Fruit fly (Drosophila melanogaster) whole organism, embryonic: Measurements from ENCODE around the gene Atg6.

Experiments
- ATbp ChIP-seq: fragments of 200-800 bp; sonication (Bioruptor generic); optimal IDR thresholded peaks from 2 replicates; lab custom pipeline; 2017; ENCODE audit warnings: missing biosample characterization, mild to moderate bottlenecking, missing genetic modification characterization, missing genetic modification reagents
- Asciz ChIP-seq: fragments of 200-800 bp; sonication (Bioruptor generic); optimal IDR thresholded peaks from 2 replicates; lab custom pipeline; 2017; ENCODE audit warnings: missing biosample characterization, mild to moderate bottlenecking, missing genetic modification characterization, missing genetic modification reagents
- Atf3 ChIP-seq: fragments of 200-800 bp; sonication (Bioruptor generic); optimal IDR thresholded peaks from 3 replicates; lab custom pipeline; 2016; ENCODE audit warnings: missing biosample characterization, missing genetic modification characterization
- B-H1 ChIP-seq: fragments of 200-800 bp; sonication (Bioruptor generic); IDR thresholded peaks from 3 replicates; pipeline ENCODE4 v1.3.6; 2022; ENCODE audit warnings: missing biosample characterization, missing genetic modification characterization
- Bteb2 ChIP-seq: fragments of 200-800 bp; sonication (Bioruptor generic); optimal IDR thresholded peaks from 2 replicates; lab custom pipeline; 2016; ENCODE audit warnings: missing biosample characterization, missing genetic modification characterization
- CG10147 ChIP-seq: fragments of 200-800 bp; sonication (Bioruptor generic); optimal IDR thresholded peaks from 2 replicates; lab custom pipeline; 2019; ENCODE audit warnings: missing biosample characterization, mild to moderate bottlenecking, missing genetic modification characterization, moderate library complexity
- CG10321 ChIP-seq: fragments of 200-800 bp; sonication (Bioruptor generic); IDR thresholded peaks from 2 replicates; pipeline ENCODE4 v1.3.6; 2022; ENCODE audit warnings: missing biosample characterization, missing genetic modification characterization
- CG10366 ChIP-seq: fragments of 200-800 bp; sonication (Bioruptor generic); IDR thresholded peaks from 2 replicates; pipeline ENCODE4 v1.3.6; 2022; ENCODE audit warnings: missing biosample characterization, missing genetic modification characterization
- CG10462 ChIP-seq: fragments of 200-800 bp; sonication (Bioruptor generic); optimal IDR thresholded peaks from 2 replicates; lab custom pipeline; 2016; ENCODE audit warnings: missing biosample characterization, missing genetic modification characterization
- CG11085 ChIP-seq: fragments of 200-800 bp; sonication (Bioruptor generic); IDR thresholded peaks from 2 replicates; pipeline ENCODE4 v1.3.6; 2022; ENCODE audit warnings: missing biosample characterization, missing genetic modification characterization
- CG11093 ChIP-seq: fragments of 200-800 bp; sonication (Bioruptor generic); IDR thresholded peaks from 3 replicates; pipeline ENCODE4 v1.3.6; 2022; ENCODE audit warnings: missing biosample characterization, missing genetic modification characterization
- CG11696 ChIP-seq: fragments of 200-800 bp; sonication (Bioruptor generic); IDR thresholded peaks from 2 replicates; pipeline ENCODE4 v1.3.6; 2022; ENCODE audit warnings: missing biosample characterization, missing genetic modification characterization
- CG12942 ChIP-seq: fragments of 200-800 bp; sonication (Bioruptor generic); optimal IDR thresholded peaks from 3 replicates; lab custom pipeline; 2016; ENCODE audit warnings: missing biosample characterization, missing genetic modification characterization
- CG17568 ChIP-seq: fragments of 200-800 bp; sonication (Bioruptor generic); optimal IDR thresholded peaks from 2 replicates; lab custom pipeline; 2018; ENCODE audit warnings: missing biosample characterization, mild to moderate bottlenecking, missing genetic modification characterization, moderate library complexity
- CG18619 ChIP-seq: fragments of 200-800 bp; sonication (Bioruptor generic); optimal IDR thresholded peaks from 3 replicates; lab custom pipeline; 2017; ENCODE audit warnings: missing biosample characterization, mild to moderate bottlenecking, missing genetic modification characterization
- CG33557 ChIP-seq: fragments of 200-800 bp; sonication (Bioruptor generic); optimal IDR thresholded peaks from 2 replicates; lab custom pipeline; 2019; ENCODE audit warnings: missing biosample characterization, mild to moderate bottlenecking, missing genetic modification characterization, moderate library complexity
- CG3407 ChIP-seq: fragments of 200-800 bp; sonication (Bioruptor generic); optimal IDR thresholded peaks from 2 replicates; lab custom pipeline; 2018; ENCODE audit warnings: missing biosample characterization, mild to moderate bottlenecking, missing genetic modification characterization
- CG5953 ChIP-seq: fragments of 200-800 bp; sonication (Bioruptor generic); IDR thresholded peaks from 2 replicates; pipeline ENCODE4 v1.3.6; 2022; ENCODE audit warnings: missing biosample characterization, missing genetic modification characterization
- CG9215 ChIP-seq: fragments of 200-800 bp; sonication (Bioruptor generic); IDR thresholded peaks from 2 replicates; pipeline ENCODE4 v1.3.6; 2022; ENCODE audit warnings: missing biosample characterization, missing genetic modification characterization
- D ChIP-seq, 2 experiments: fragments of 200-800 bp in 1 of 2; fragments of >200 bp in 1 of 2; sonication (Bioruptor generic) in 1 of 2; optimal IDR thresholded peaks; 2 replicates in 1 of 2; 3 replicates in 1 of 2; lab custom pipeline; 2017; ENCODE audit warnings: mild to moderate bottlenecking in 1 of 2, missing biosample characterization in 1 of 2, missing genetic modification characterization in 1 of 2, missing genetic modification reagents in 1 of 2
- Dip2 ChIP-seq: fragments of 200-800 bp; sonication (Bioruptor generic); IDR thresholded peaks from 2 replicates; pipeline ENCODE4 v1.3.6; 2022; ENCODE audit warnings: missing biosample characterization, missing genetic modification characterization
- Hr39 ChIP-seq: fragments of >200 bp; optimal IDR thresholded peaks from 2 replicates; lab custom pipeline; 2017
- Hr51 ChIP-seq, 2 experiments: fragments of 200-800 bp; sonication (Bioruptor generic); optimal IDR thresholded peaks; 2 replicates in 1 of 2; 3 replicates in 1 of 2; lab custom pipeline; 2016 to 2018; ENCODE audit warnings: missing biosample characterization in 2 of 2, missing genetic modification characterization in 2 of 2, mild to moderate bottlenecking in 1 of 2, moderate library complexity in 1 of 2
- Max ChIP-seq: fragments of 200-800 bp; sonication (Bioruptor generic); optimal IDR thresholded peaks from 2 replicates; lab custom pipeline; 2016; ENCODE audit warnings: missing biosample characterization, mild to moderate bottlenecking, missing genetic modification characterization
- Neu2 ChIP-seq: fragments of 200-800 bp; sonication (Bioruptor generic); optimal IDR thresholded peaks from 3 replicates; lab custom pipeline; 2016; ENCODE audit warnings: missing biosample characterization, missing genetic modification characterization, borderline replicate concordance
- Nf-YB ChIP-seq: fragments of 200-800 bp; sonication (Bioruptor generic); optimal IDR thresholded peaks from 3 replicates; lab custom pipeline; 2019; ENCODE audit warnings: missing biosample characterization, mild to moderate bottlenecking, missing genetic modification characterization, moderate library complexity
- Sin3A ChIP-seq: fragments of >200 bp; optimal IDR thresholded peaks from 2 replicates; lab custom pipeline; 2018
- Sox100B ChIP-seq: fragments of 200-800 bp; sonication (Bioruptor generic); optimal IDR thresholded peaks from 3 replicates; lab custom pipeline; 2018; ENCODE audit warnings: missing biosample characterization, mild to moderate bottlenecking, missing genetic modification characterization
- Sox102F ChIP-seq: fragments of 200-800 bp; sonication (Bioruptor generic); optimal IDR thresholded peaks from 2 replicates; lab custom pipeline; 2018; ENCODE audit warnings: missing biosample characterization, mild to moderate bottlenecking, missing genetic modification characterization, moderate library complexity
- ab ChIP-seq: fragments of 200-800 bp; sonication (Bioruptor generic); optimal IDR thresholded peaks from 2 replicates; lab custom pipeline; 2016; ENCODE audit warnings: missing biosample characterization, missing genetic modification characterization
- ash1 ChIP-seq: fragments of 200-800 bp; sonication (Bioruptor generic); optimal IDR thresholded peaks from 2 replicates; lab custom pipeline; 2018; ENCODE audit warnings: missing biosample characterization, mild to moderate bottlenecking, missing genetic modification characterization
- cad ChIP-seq: fragments of >200 bp; optimal IDR thresholded peaks from 2 replicates; lab custom pipeline; 2017; ENCODE audit warnings: missing biosample characterization, missing genetic modification characterization
- chm ChIP-seq: fragments of 200-800 bp; sonication (Bioruptor generic); IDR thresholded peaks from 2 replicates; pipeline ENCODE4 v1.3.6; 2022; ENCODE audit warnings: missing biosample characterization, missing genetic modification characterization
- crp ChIP-seq, 2 experiments: fragments of 200-800 bp; sonication (Bioruptor generic); optimal IDR thresholded peaks; 2 replicates in 1 of 2; 3 replicates in 1 of 2; lab custom pipeline; 2017; ENCODE audit warnings: missing biosample characterization in 2 of 2, missing genetic modification characterization in 2 of 2, mild to moderate bottlenecking in 1 of 2, moderate library complexity in 1 of 2
- dmrt99B ChIP-seq: fragments of 200-800 bp; sonication (Bioruptor generic); optimal IDR thresholded peaks from 2 replicates; lab custom pipeline; 2018; ENCODE audit warnings: missing biosample characterization, mild to moderate bottlenecking, missing genetic modification characterization, moderate library complexity
- eyg ChIP-seq: fragments of 200-800 bp; sonication (Bioruptor generic); optimal IDR thresholded peaks from 3 replicates; lab custom pipeline; 2016; ENCODE audit warnings: missing biosample characterization, missing genetic modification characterization
- fd96Cb ChIP-seq: fragments of 200-800 bp; sonication (Bioruptor generic); optimal IDR thresholded peaks from 2 replicates; lab custom pipeline; 2018; ENCODE audit warnings: missing biosample characterization, mild to moderate bottlenecking, missing genetic modification characterization, moderate library complexity
- gfzf ChIP-seq: fragments of 200-800 bp; sonication (Bioruptor generic); optimal IDR thresholded peaks from 2 replicates; lab custom pipeline; 2016; ENCODE audit warnings: missing biosample characterization, mild to moderate bottlenecking, missing genetic modification characterization, moderate library complexity
- grau ChIP-seq: fragments of 200-800 bp; optimal IDR thresholded peaks from 3 replicates; lab custom pipeline; 2019; ENCODE audit warnings: missing biosample characterization, mild to moderate bottlenecking, missing genetic modification characterization, moderate library complexity
- her ChIP-seq: fragments of 200-800 bp; sonication (Bioruptor generic); optimal IDR thresholded peaks from 2 replicates; lab custom pipeline; 2016; ENCODE audit warnings: missing biosample characterization, missing genetic modification characterization
- nerfin-2 ChIP-seq: fragments of 200-800 bp; sonication (Bioruptor generic); IDR thresholded peaks from 2 replicates; pipeline ENCODE4 v1.3.6; 2022; ENCODE audit warnings: missing biosample characterization, missing genetic modification characterization; ENCODE audit not compliant: partially characterized antibody
- oc ChIP-seq: fragments of 200-800 bp; sonication (Bioruptor generic); optimal IDR thresholded peaks from 2 replicates; lab custom pipeline; 2018; ENCODE audit warnings: missing biosample characterization, mild to moderate bottlenecking, missing genetic modification characterization, moderate library complexity
- org-1 ChIP-seq: fragments of 200-800 bp; sonication (Bioruptor generic); optimal IDR thresholded peaks from 2 replicates; lab custom pipeline; 2017; ENCODE audit warnings: missing biosample characterization, missing genetic modification characterization
- row ChIP-seq: fragments of 200-800 bp; sonication (Bioruptor generic); IDR thresholded peaks from 3 replicates; pipeline ENCODE4 v1.3.6; 2022; ENCODE audit warnings: missing biosample characterization, missing genetic modification characterization
- sens ChIP-seq: fragments of 200-800 bp; sonication (Bioruptor generic); peaks from one replicate; lab custom pipeline; 2016; ENCODE audit warnings: missing biosample characterization, missing genetic modification characterization
- sim ChIP-seq: fragments of 200-800 bp; sonication (Bioruptor generic); IDR thresholded peaks from 2 replicates; pipeline ENCODE4 v1.3.6; 2022; ENCODE audit warnings: missing biosample characterization, missing genetic modification characterization
- tgo ChIP-seq: fragments of 200-800 bp; sonication (Bioruptor generic); IDR thresholded peaks from 3 replicates; pipeline ENCODE4 v1.3.6; 2022; ENCODE audit warnings: missing biosample characterization, missing genetic modification characterization
- tin ChIP-seq: fragments of 200-800 bp; sonication (Bioruptor generic); optimal IDR thresholded peaks from 3 replicates; lab custom pipeline; 2016; ENCODE audit warnings: missing biosample characterization, missing genetic modification characterization
- ttk ChIP-seq: fragments of 200-800 bp; sonication (Bioruptor generic); IDR thresholded peaks from 2 replicates; pipeline ENCODE4 v2.1.2; 2022; ENCODE audit warnings: missing biosample characterization, missing genetic modification characterization
- tx ChIP-seq: fragments of 200-800 bp; sonication (Bioruptor generic); optimal IDR thresholded peaks from 2 replicates; lab custom pipeline; 2016; ENCODE audit warnings: missing biosample characterization, missing genetic modification characterization

Atg6 gene

dm6 chr3R:24025715-24026467 is 24.7 kb downstream of the Atg6 start (continued):
- TF ChIP-seq Asciz (GFP tag; lab: Kevin White, UChicago) (no peak), nerfin-2 (GFP tag; lab: Robert Waterston, UW) (no peak), dmrt99B (peak; percentile 54), Sin3A (lab: Kevin White, UChicago) (no peak), grau (peak; percentile 54), CG18619 (GFP tag; lab: Kevin White, UChicago) (peak; percentile 13), chm (no peak), Bteb2 (no peak), tx (GFP tag; lab: Kevin White, UChicago) (peak; percentile 6), gfzf (GFP tag; lab: Kevin White, UChicago) (no peak), cad (GFP tag; lab: Kevin White, UChicago) (no peak), Dip2 (no peak), eyg (GFP tag; lab: Kevin White, UChicago) (no peak), ttk (GFP tag; lab: Robert Waterston, UW) (peak; percentile 21; the same call in 1 of the 2 replicates), Nf-YB (GFP tag; lab: Kevin White, UChicago) (no peak), Max (GFP tag; lab: Kevin White, UChicago) (no peak), ash1 (GFP tag; lab: Kevin White, UChicago) (no peak), CG17568 (GFP tag; lab: Kevin White, UChicago) (no peak), ATbp (GFP tag; lab: Kevin White, UChicago) (peak; percentile 7), D (optimal IDR thresholded peaks at IDR 0.05; lab: Kevin White, UChicago) (no peak), D (GFP tag; optimal IDR thresholded peaks at IDR 0.05; lab: Kevin White, UChicago) (no peak), tin (GFP tag; lab: Kevin White, UChicago) (no peak), CG10462 (GFP tag; lab: Kevin White, UChicago) (no peak), org-1 (GFP tag; lab: Kevin White, UChicago) (no peak), Hr51 (GFP tag; optimal IDR thresholded peaks at IDR 0.05; lab: Kevin White, UChicago) (peak in 1 of 2 experiments; percentile 62), CG10147 (no peak), crp (GFP tag; optimal IDR thresholded peaks at IDR 0.05; lab: Kevin White, UChicago) (no peak), ab (GFP tag; lab: Kevin White, UChicago) (no peak), CG12942 (GFP tag; lab: Kevin White, UChicago) (no peak), B-H1 (GFP tag; lab: Robert Waterston, UW) (no peak; the same call in 2 of the 3 replicates), CG5953 (GFP tag; lab: Robert Waterston, UW) (no peak), tgo (GFP tag; lab: Robert Waterston, UW) (peak; percentile 54), CG11093 (GFP tag; lab: Robert Waterston, UW) (0 out of 3 replicates have a peak, but pooled peaks have one; percentile 25), CG10366 (peak; percentile 19; the same call in 1 of the 2 replicates), sens (GFP tag; lab: Kevin White, UChicago) (peak; percentile 83), Sox102F (GFP tag; lab: Kevin White, UChicago) (peak; percentile 71), oc (tag; lab: Kevin White, UChicago) (no peak), CG11696 (GFP tag; lab: Robert Waterston, UW) (0 out of 2 replicates have a peak, but pooled peaks have one; percentile 15), sim (no peak), Hr39 (lab: Kevin White, UChicago) (no peak), fd96Cb (tag; lab: Kevin White, UChicago) (peak; percentile 39), CG10321 (GFP tag; lab: Robert Waterston, UW) (no peak), Sox100B (GFP tag; lab: Kevin White, UChicago) (no peak), Neu2 (no peak), her (GFP tag; lab: Kevin White, UChicago) (no peak), CG11085 (GFP tag; lab: Robert Waterston, UW) (no peak), Atf3 (GFP tag; lab: Kevin White, UChicago) (peak; percentile 34), CG3407 (GFP tag; lab: Kevin White, UChicago) (no peak), CG33557 (no peak), row (GFP tag; lab: Robert Waterston, UW) (peak; percentile 51; the same call in 2 of the 3 replicates), CG9215 (GFP tag; lab: Robert Waterston, UW) (no peak)
